Fruit fly (Drosophila melanogaster) whole organism, prepupa: Measurements from ENCODE around the gene Cpr23B.

Experiments used
- CG10669 ChIP-seq: fragments of 200-800 bp; sonication (Bioruptor generic); optimal IDR thresholded peaks from 3 replicates; lab custom pipeline; 2018; ENCODE audit warnings: missing biosample characterization, mild to moderate bottlenecking, missing genetic modification characterization, moderate library complexity
- CG6808 ChIP-seq: fragments of 200-800 bp; sonication (Bioruptor generic); optimal IDR thresholded peaks from 3 replicates; lab custom pipeline; 2017; ENCODE audit warnings: missing biosample characterization, missing genetic modification characterization, mild to moderate bottlenecking, moderate library complexity, missing genetic modification reagents
- CG6854 ChIP-seq: fragments of 200-800 bp; sonication (Bioruptor generic); optimal IDR thresholded peaks from 2 replicates; lab custom pipeline; 2017; ENCODE audit warnings: missing biosample characterization, mild to moderate bottlenecking, missing genetic modification characterization
- Met ChIP-seq: fragments of 200-800 bp; sonication (Bioruptor generic); optimal IDR thresholded peaks from 3 replicates; lab custom pipeline; 2016; ENCODE audit warnings: missing biosample characterization, missing genetic modification characterization

dm6 chr2L:2810831-2811230 lies 27.4 kb upstream of the Cpr23B start:
- TF ChIP-seq Met (GFP tag; lab: Kevin White, UChicago), result no peak
- TF ChIP-seq CG6854, result no peak
- TF ChIP-seq CG6808 (GFP tag; lab: Kevin White, UChicago), result no peak
- no peak for TF ChIP-seq CG10669 (GFP tag; lab: Kevin White, UChicago)
